Worm (Caenorhabditis elegans) whole organism, L1 larva: Measurements from ENCODE around the gene K04A8.1.
A peak's percentile ranks its signal among the peaks of the same experiment; 100 is the strongest.

Experiments used
- C16A3.4 ChIP-seq: fragments of 150-350 bp; optimal IDR thresholded peaks from 2 replicates; lab custom pipeline; 2014; ENCODE audit warnings: missing biosample characterization, missing genetic modification characterization
- Y116A8C.19 ChIP-seq: sonication (generic microtip); optimal IDR thresholded peaks from 2 replicates; lab custom pipeline; 2016; ENCODE audit warnings: missing compliant biosample characterization, missing genetic modification characterization, borderline replicate concordance
- aha-1 ChIP-seq: fragments of 150-350 bp; optimal IDR thresholded peaks from 2 replicates; lab custom pipeline; 2014; ENCODE audit warnings: missing biosample characterization, missing genetic modification characterization
- alr-1 ChIP-seq: fragments of 200-800 bp; sonication (Bioruptor generic); optimal IDR thresholded peaks from 2 replicates; lab custom pipeline; 2018; ENCODE audit warnings: borderline replicate concordance, mild to moderate bottlenecking, missing genetic modification characterization, missing compliant biosample characterization
- blmp-1 ChIP-seq: fragments of 150-350 bp; optimal IDR thresholded peaks from 2 replicates; lab custom pipeline; 2014; ENCODE audit warnings: missing biosample characterization, missing genetic modification characterization
- ceh-63 ChIP-seq: fragments of 200-800 bp; sonication (Bioruptor generic); optimal IDR thresholded peaks from 2 replicates; lab custom pipeline; 2018; ENCODE audit warnings: mild to moderate bottlenecking, missing genetic modification characterization, missing compliant biosample characterization
- ceh-8 ChIP-seq: fragments of 200-800 bp; sonication (Bioruptor generic); optimal IDR thresholded peaks from 2 replicates; lab custom pipeline; 2018; ENCODE audit warnings: mild to moderate bottlenecking, missing genetic modification characterization, moderate library complexity, missing compliant biosample characterization
- ceh-90 ChIP-seq: sonication (generic microtip); optimal IDR thresholded peaks from 2 replicates; lab custom pipeline; 2016; ENCODE audit warnings: missing genetic modification characterization, missing compliant biosample characterization
- ces-1 ChIP-seq: fragments of 150-350 bp; optimal IDR thresholded peaks from 2 replicates; lab custom pipeline; 2014; ENCODE audit warnings: missing biosample characterization, missing genetic modification reagents, missing genetic modification characterization
- dpl-1 ChIP-seq, 3 experiments: fragments of 150-350 bp in 2 of 3; sonication (generic microtip) in 1 of 3; optimal IDR thresholded peaks; 2 replicates each; lab custom pipeline; 2014 to 2017; ENCODE audit warnings: missing biosample characterization in 3 of 3, missing genetic modification characterization in 3 of 3, missing genetic modification reagents in 3 of 3
- dsc-1 ChIP-seq: sonication (generic microtip); optimal IDR thresholded peaks from 2 replicates; lab custom pipeline; 2016; ENCODE audit warnings: mild to moderate bottlenecking, missing genetic modification characterization, missing compliant biosample characterization
- efl-3 ChIP-seq: fragments of 200-800 bp; sonication (Bioruptor generic); optimal IDR thresholded peaks from 2 replicates; lab custom pipeline; 2018; ENCODE audit warnings: mild to moderate bottlenecking, missing genetic modification characterization, missing compliant biosample characterization
- elt-2 ChIP-seq: sonication (generic microtip); optimal IDR thresholded peaks from 2 replicates; lab custom pipeline; 2016; ENCODE audit warnings: missing genetic modification characterization, mild to moderate bottlenecking, inconsistent platforms, missing compliant biosample characterization, missing genetic modification reagents
- ets-5 ChIP-seq: fragments of 200-800 bp; sonication (Bioruptor generic); IDR thresholded peaks from 2 replicates; pipeline ENCODE4 v1.3.6; 2022; ENCODE audit warnings: missing genetic modification characterization, missing compliant biosample characterization
- grh-1 ChIP-seq: fragments of 200-800 bp; sonication (Bioruptor generic); IDR thresholded peaks from 2 replicates; pipeline ENCODE4 v1.3.6; 2022; ENCODE audit warnings: missing genetic modification reagents, missing genetic modification characterization, missing compliant biosample characterization
- hlh-17 ChIP-seq: fragments of 200-800 bp; sonication (Bioruptor generic); optimal IDR thresholded peaks from 2 replicates; lab custom pipeline; 2018; ENCODE audit warnings: missing genetic modification characterization, mild to moderate bottlenecking, missing compliant biosample characterization, moderate library complexity, borderline replicate concordance
- hpl-2 ChIP-seq: fragments of 150-350 bp; optimal IDR thresholded peaks from 2 replicates; lab custom pipeline; 2014; ENCODE audit warnings: missing biosample characterization, missing genetic modification reagents, missing genetic modification characterization
- irx-1 ChIP-seq: sonication (generic microtip); optimal IDR thresholded peaks from 2 replicates; lab custom pipeline; 2016; ENCODE audit warnings: missing genetic modification characterization, missing compliant biosample characterization
- isw-1 ChIP-seq: fragments of 200-800 bp; sonication (Bioruptor generic); IDR thresholded peaks from 2 replicates; pipeline ENCODE4 v1.3.6; 2022; ENCODE audit warnings: missing genetic modification characterization, missing compliant biosample characterization
- lin-14 ChIP-seq: fragments of 200-800 bp; sonication (Bioruptor generic); optimal IDR thresholded peaks from 2 replicates; lab custom pipeline; 2018; ENCODE audit warnings: mild to moderate bottlenecking, missing genetic modification characterization, moderate library complexity, missing compliant biosample characterization
- mab-9 ChIP-seq: fragments of 200-800 bp; sonication (Bioruptor generic); IDR thresholded peaks from 2 replicates; pipeline ENCODE4 v1.3.6; 2022; ENCODE audit warnings: missing genetic modification reagents, missing genetic modification characterization, missing compliant biosample characterization
- nhr-12 ChIP-seq: sonication (generic microtip); optimal IDR thresholded peaks from 2 replicates; lab custom pipeline; 2017; ENCODE audit warnings: missing biosample characterization, missing genetic modification characterization
- nhr-20 ChIP-seq: sonication (generic microtip); optimal IDR thresholded peaks from 2 replicates; lab custom pipeline; 2016; ENCODE audit warnings: mild to moderate bottlenecking, missing genetic modification characterization, missing compliant biosample characterization
- nhr-76 ChIP-seq: sonication (generic microtip); optimal IDR thresholded peaks from 2 replicates; lab custom pipeline; 2017; ENCODE audit warnings: missing biosample characterization, missing genetic modification characterization
- nhr-84 ChIP-seq: sonication (generic microtip); optimal IDR thresholded peaks from 2 replicates; lab custom pipeline; 2017; ENCODE audit warnings: missing biosample characterization, missing genetic modification characterization
- nhr-85 ChIP-seq: sonication (generic microtip); peaks from one replicate; lab custom pipeline; 2016; ENCODE audit warnings: missing genetic modification characterization, inconsistent platforms, missing compliant biosample characterization
- nhr-90 ChIP-seq: sonication (generic microtip); optimal IDR thresholded peaks from 2 replicates; lab custom pipeline; 2016; ENCODE audit warnings: mild to moderate bottlenecking, missing genetic modification characterization, missing compliant biosample characterization; ENCODE audit not compliant: poor library complexity
- rnt-1 ChIP-seq: sonication (generic microtip); optimal IDR thresholded peaks from 2 replicates; lab custom pipeline; 2016; ENCODE audit warnings: mild to moderate bottlenecking, missing genetic modification characterization, moderate library complexity, missing compliant biosample characterization
- skn-1 ChIP-seq: fragments of 150-350 bp; optimal IDR thresholded peaks from 2 replicates; lab custom pipeline; 2014; ENCODE audit warnings: missing biosample characterization, missing genetic modification characterization
- sptf-1 ChIP-seq: fragments of 150-350 bp; optimal IDR thresholded peaks from 2 replicates; lab custom pipeline; 2014; ENCODE audit warnings: missing biosample characterization, missing genetic modification characterization
- sup-37 ChIP-seq: fragments of 200-800 bp; sonication (Bioruptor generic); optimal IDR thresholded peaks from 2 replicates; lab custom pipeline; 2018; ENCODE audit warnings: mild to moderate bottlenecking, missing genetic modification characterization, missing compliant biosample characterization
- tbx-2 ChIP-seq: sonication (generic microtip); optimal IDR thresholded peaks from 2 replicates; lab custom pipeline; 2016; ENCODE audit warnings: missing genetic modification characterization, missing compliant biosample characterization
- unc-130 ChIP-seq: fragments of 150-350 bp; optimal IDR thresholded peaks from 2 replicates; lab custom pipeline; 2017; ENCODE audit warnings: missing biosample characterization, missing genetic modification characterization, inconsistent platforms
- unc-62 ChIP-seq: fragments of 150-350 bp; optimal IDR thresholded peaks from 2 replicates; lab custom pipeline; 2014; ENCODE audit warnings: missing biosample characterization, missing genetic modification reagents, missing genetic modification characterization
- unc-86 ChIP-seq: sonication (generic microtip); optimal IDR thresholded peaks from 2 replicates; lab custom pipeline; 2016; ENCODE audit warnings: missing genetic modification characterization, missing compliant biosample characterization
- unc-98 ChIP-seq: fragments of 200-800 bp; sonication (Bioruptor generic); IDR thresholded peaks from 2 replicates; pipeline ENCODE4 v1.3.6; 2022; ENCODE audit warnings: missing genetic modification characterization, missing compliant biosample characterization
- vab-15 ChIP-seq: sonication (generic microtip); optimal IDR thresholded peaks from 2 replicates; lab custom pipeline; 2017; ENCODE audit warnings: missing genotype, mild to moderate bottlenecking, missing genetic modification characterization, missing compliant biosample characterization
- xbp-1 ChIP-seq: sonication (generic microtip); optimal IDR thresholded peaks from 2 replicates; lab custom pipeline; 2016; ENCODE audit warnings: missing genetic modification characterization, missing compliant biosample characterization
- zip-4 ChIP-seq: fragments of 200-800 bp; sonication (Bioruptor generic); optimal IDR thresholded peaks from 2 replicates; lab custom pipeline; 2018; ENCODE audit warnings: mild to moderate bottlenecking, missing genetic modification characterization, moderate library complexity, missing compliant biosample characterization
- ztf-4 ChIP-seq: fragments of 150-350 bp; optimal IDR thresholded peaks from 2 replicates; lab custom pipeline; 2014; ENCODE audit warnings: missing biosample characterization, missing genetic modification characterization

Gene K04A8.1

ce11 chrV:6557035-6557434 is 9.1 kb upstream of the K04A8.1 start, which contains the start of gene spp-27:
spp-27 (minus strand) TSS chrV:6557135.
- TF ChIP-seq grh-1 (GFP tag; lab: Robert Waterston, UW) (no peak), alr-1 (no peak), C16A3.4 (no peak), dsc-1 (tag; lab: Kevin White, UChicago) (no peak), unc-130 (tag; lab: Kevin White, UChicago) (no peak), nhr-85 (tag; lab: Kevin White, UChicago) (no peak), hpl-2 (GFP tag; lab: Kevin White, UChicago) (no peak)

- no peak for TF ChIP-seq zip-4 (GFP tag; lab: Kevin White, UChicago)
- no peak for TF ChIP-seq nhr-20 (tag; lab: Kevin White, UChicago)
- TF ChIP-seq hlh-17: no peak
- no peak for TF ChIP-seq hpl-2 (GFP tag; lab: Kevin White, UChicago)
- no peak for TF ChIP-seq Y116A8C.19 (tag; lab: Kevin White, UChicago)
- TF ChIP-seq lin-14: no peak
- no peak for TF ChIP-seq rnt-1
- no peak for TF ChIP-seq dpl-1 (GFP tag; optimal IDR thresholded peaks at IDR 0.05; lab: Kevin White, UChicago)
- no peak for TF ChIP-seq dsc-1 (tag; lab: Kevin White, UChicago)
- no peak for TF ChIP-seq unc-62 (GFP tag; lab: Kevin White, UChicago)
- no peak for TF ChIP-seq skn-1 (tag; lab: Kevin White, UChicago)
- TF ChIP-seq elt-2 (tag; lab: Kevin White, UChicago): no peak
- no peak for TF ChIP-seq tbx-2
Observed at ce11 chrV:6558103-6558502, 8.0 kb upstream of the K04A8.1 start, which contains the start of gene spp-20. spp-20 (minus strand) TSS chrV:6558203.

DNA sequence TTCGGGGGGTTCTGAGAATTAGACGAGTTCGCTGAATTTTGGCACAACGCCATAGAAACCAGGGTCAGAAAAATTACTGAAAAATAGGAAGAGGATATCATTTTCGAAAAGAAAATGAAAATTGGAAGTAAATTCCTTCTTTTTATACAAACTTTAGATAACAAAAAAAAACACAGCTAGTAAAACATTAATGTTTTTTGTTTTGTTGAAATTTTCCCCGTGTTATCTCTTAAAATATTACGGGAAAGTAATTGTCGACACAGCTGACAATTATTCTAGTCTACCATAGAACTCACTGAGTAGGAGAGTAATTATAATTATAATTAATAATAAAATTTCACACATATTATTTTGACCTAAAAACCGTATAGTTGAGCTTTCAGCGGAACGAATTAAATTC is 7.0 kb upstream of the K04A8.1 start, which contains the start of gene spp-26:
spp-26 (minus strand) TSS at position 101 of the 400 bp plus-strand sequence.
- TF ChIP-seq nhr-76 (tag; lab: Kevin White, UChicago): no peak
- no peak for TF ChIP-seq unc-98 (GFP tag; lab: Robert Waterston, UW)
- TF ChIP-seq aha-1: no peak
- no peak for TF ChIP-seq vab-15 (tag; lab: Kevin White, UChicago)
- TF ChIP-seq ceh-63 (GFP tag; lab: Kevin White, UChicago): no peak
- no peak for TF ChIP-seq ces-1 (GFP tag; lab: Kevin White, UChicago)
- TF ChIP-seq ceh-90 (tag; lab: Kevin White, UChicago): no peak
- no peak for TF ChIP-seq alr-1
- TF ChIP-seq nhr-20 (tag; lab: Kevin White, UChicago): no peak
- TF ChIP-seq sptf-1 (tag; lab: Kevin White, UChicago): no peak
- TF ChIP-seq zip-4 (GFP tag; lab: Kevin White, UChicago): no peak
- TF ChIP-seq blmp-1: no peak

DNA sequence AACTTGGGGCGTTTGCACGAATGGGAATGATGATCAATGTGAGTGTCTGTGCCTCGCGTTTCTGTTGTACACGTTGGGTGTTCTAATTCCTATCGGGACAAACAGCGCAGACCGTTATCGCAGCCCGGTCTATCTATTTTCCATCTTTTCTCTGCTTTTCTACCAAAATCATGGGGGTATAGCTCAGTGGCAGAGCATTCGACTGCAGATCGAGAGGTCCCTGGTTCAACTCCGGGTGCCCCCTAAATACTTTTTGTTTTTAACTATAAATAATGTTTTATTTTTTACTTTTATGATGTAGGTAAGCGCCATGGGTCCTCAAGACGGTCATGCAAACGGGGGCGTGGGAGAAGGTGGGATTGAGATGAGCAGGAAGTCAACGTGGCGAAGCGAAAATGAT is 6.6 kb upstream of the K04A8.1 start:
- TF ChIP-seq nhr-90 (tag; lab: Kevin White, UChicago) (peak; percentile 18), mab-9 (GFP tag; lab: Robert Waterston, UW) (no peak), xbp-1 (tag; lab: Kevin White, UChicago) (no peak)

- no peak for TF ChIP-seq isw-1 (GFP tag; lab: Robert Waterston, UW)
- no peak for TF ChIP-seq nhr-84
- TF ChIP-seq unc-130 (tag; lab: Kevin White, UChicago): no peak
- no peak for TF ChIP-seq xbp-1 (tag; lab: Kevin White, UChicago)
- TF ChIP-seq unc-86: no peak
- TF ChIP-seq dpl-1 (GFP tag; optimal IDR thresholded peaks at IDR 0.05; lab: Kevin White, UChicago): no peak
- TF ChIP-seq irx-1: no peak
- TF ChIP-seq ceh-63 (GFP tag; lab: Kevin White, UChicago): no peak
- no peak for TF ChIP-seq alr-1
- no peak for TF ChIP-seq ztf-4 (tag; lab: Kevin White, UChicago)
- TF ChIP-seq ceh-8 (GFP tag; lab: Kevin White, UChicago): no peak
- TF ChIP-seq sup-37 (GFP tag; lab: Kevin White, UChicago): no peak
- TF ChIP-seq efl-3 (GFP tag; lab: Kevin White, UChicago): no peak
- no peak for TF ChIP-seq nhr-12
- no peak for TF ChIP-seq ets-5 (GFP tag; lab: Robert Waterston, UW)
- no peak for TF ChIP-seq mab-9 (GFP tag; lab: Robert Waterston, UW)
- TF ChIP-seq, all 84 proteins: peak for 0
Observed at ce11 chrV:6561592-6561991, 4.5 kb upstream of the K04A8.1 start, which contains the start of gene spp-19. spp-19 (minus strand) TSS chrV:6561692.
